Worm (Caenorhabditis elegans) whole organism, L2 larva: ENCODE measurements around the gene rbf-1.

Experiments
- R02D3.7 ChIP-seq: fragments of 150-350 bp; optimal IDR thresholded peaks from 2 replicates; lab custom pipeline; 2014; ENCODE audit warnings: missing biosample characterization, missing genetic modification characterization
- alr-1 ChIP-seq: fragments of 150-350 bp; optimal IDR thresholded peaks from 2 replicates; lab custom pipeline; 2014; ENCODE audit warnings: missing biosample characterization, missing genetic modification characterization
- aly-2 ChIP-seq: fragments of 150-350 bp; optimal IDR thresholded peaks from 2 replicates; lab custom pipeline; 2014; ENCODE audit warnings: missing biosample characterization, missing genetic modification characterization
- ama-1 ChIP-seq: fragments of 150-350 bp; optimal IDR thresholded peaks from 2 replicates; lab custom pipeline; 2018; ENCODE audit warnings: inconsistent platforms
- blmp-1 ChIP-seq: sonication (generic microtip); optimal IDR thresholded peaks from 2 replicates; lab custom pipeline; 2017; ENCODE audit warnings: missing genetic modification characterization, mild to moderate bottlenecking, missing compliant biosample characterization, antibody characterized with exemption, moderate library complexity; ENCODE audit not compliant: insufficient read depth
- ceh-82 ChIP-seq: fragments of 150-350 bp; optimal IDR thresholded peaks from 2 replicates; lab custom pipeline; 2014; ENCODE audit warnings: missing biosample characterization, missing genetic modification characterization
- elt-1 ChIP-seq: fragments of 150-350 bp; optimal IDR thresholded peaks from 2 replicates; lab custom pipeline; 2014; ENCODE audit warnings: missing biosample characterization, missing genetic modification characterization
- fos-1 ChIP-seq: fragments of 150-350 bp; optimal IDR thresholded peaks from 2 replicates; lab custom pipeline; 2014; ENCODE audit warnings: missing biosample characterization, missing genetic modification characterization
- gmeb-1 ChIP-seq: fragments of 150-350 bp; optimal IDR thresholded peaks from 2 replicates; lab custom pipeline; 2014; ENCODE audit warnings: missing biosample characterization, missing genetic modification characterization
- lin-11 ChIP-seq: fragments of 150-350 bp; sonication (generic microtip); optimal IDR thresholded peaks from 2 replicates; lab custom pipeline; 2014; ENCODE audit warnings: missing biosample characterization, missing genetic modification characterization, inconsistent platforms, mixed read lengths
- mbf-1 ChIP-seq: sonication (generic microtip); optimal IDR thresholded peaks from 2 replicates; lab custom pipeline; 2017; ENCODE audit warnings: missing biosample characterization, missing genetic modification characterization
- mdl-1 ChIP-seq, 2 experiments: fragments of 150-350 bp in 1 of 2; sonication (generic microtip) in 1 of 2; optimal IDR thresholded peaks; 2 replicates each; lab custom pipeline; 2017; ENCODE audit warnings: missing biosample characterization in 2 of 2, missing genetic modification characterization in 2 of 2
- nhr-11 ChIP-seq: fragments of 150-350 bp; optimal IDR thresholded peaks from 2 replicates; lab custom pipeline; 2014; ENCODE audit warnings: missing biosample characterization, missing genetic modification characterization
- nhr-12 ChIP-seq: fragments of 150-350 bp; optimal IDR thresholded peaks from 2 replicates; lab custom pipeline; 2014; ENCODE audit warnings: missing biosample characterization, missing genetic modification characterization
- nhr-129 ChIP-seq: fragments of 150-350 bp; optimal IDR thresholded peaks from 2 replicates; lab custom pipeline; 2014; ENCODE audit warnings: missing biosample characterization, missing genetic modification characterization
- nhr-237 ChIP-seq: fragments of 150-350 bp; optimal IDR thresholded peaks from 2 replicates; lab custom pipeline; 2014; ENCODE audit warnings: missing biosample characterization, missing genetic modification characterization
- nhr-25 ChIP-seq: fragments of 150-350 bp; sonication (generic microtip); optimal IDR thresholded peaks from 3 replicates; lab custom pipeline; 2014; ENCODE audit warnings: missing biosample characterization, missing genetic modification characterization
- peb-1 ChIP-seq: fragments of 150-350 bp; optimal IDR thresholded peaks from 2 replicates; lab custom pipeline; 2014; ENCODE audit warnings: missing biosample characterization, missing genetic modification characterization
- sma-3 ChIP-seq: sonication (generic microtip); optimal IDR thresholded peaks from 2 replicates; lab custom pipeline; 2016; ENCODE audit warnings: missing genetic modification reagents, missing genetic modification characterization, missing compliant biosample characterization
- snpc-4 ChIP-seq: fragments of 150-350 bp; optimal IDR thresholded peaks from 2 replicates; lab custom pipeline; 2014; ENCODE audit warnings: missing biosample characterization, missing genetic modification characterization
- unc-39 ChIP-seq: fragments of 150-350 bp; optimal IDR thresholded peaks from 2 replicates; lab custom pipeline; 2014; ENCODE audit warnings: missing biosample characterization, missing genetic modification characterization
- unc-55 ChIP-seq: fragments of 150-350 bp; sonication (generic microtip); optimal IDR thresholded peaks from 3 replicates; lab custom pipeline; 2014; ENCODE audit warnings: missing biosample characterization, missing genetic modification reagents, missing genetic modification characterization
- unc-62 ChIP-seq: fragments of 150-350 bp; optimal IDR thresholded peaks from 2 replicates; lab custom pipeline; 2014; ENCODE audit warnings: missing biosample characterization, missing genetic modification reagents, missing genetic modification characterization
- zag-1 ChIP-seq: fragments of 150-350 bp; optimal IDR thresholded peaks from 2 replicates; lab custom pipeline; 2014; ENCODE audit warnings: missing biosample characterization, missing genetic modification characterization
- ztf-1 ChIP-seq: fragments of 200-800 bp; sonication (Bioruptor generic); conservative IDR thresholded peaks from 2 replicates; pipeline ENCODE4 v1.3.6; 2022; ENCODE audit warnings: missing genetic modification characterization, missing compliant biosample characterization
- ztf-4 ChIP-seq: fragments of 150-350 bp; optimal IDR thresholded peaks from 2 replicates; lab custom pipeline; 2014; ENCODE audit warnings: missing biosample characterization, missing genetic modification characterization

rbf-1 gene

DNA sequence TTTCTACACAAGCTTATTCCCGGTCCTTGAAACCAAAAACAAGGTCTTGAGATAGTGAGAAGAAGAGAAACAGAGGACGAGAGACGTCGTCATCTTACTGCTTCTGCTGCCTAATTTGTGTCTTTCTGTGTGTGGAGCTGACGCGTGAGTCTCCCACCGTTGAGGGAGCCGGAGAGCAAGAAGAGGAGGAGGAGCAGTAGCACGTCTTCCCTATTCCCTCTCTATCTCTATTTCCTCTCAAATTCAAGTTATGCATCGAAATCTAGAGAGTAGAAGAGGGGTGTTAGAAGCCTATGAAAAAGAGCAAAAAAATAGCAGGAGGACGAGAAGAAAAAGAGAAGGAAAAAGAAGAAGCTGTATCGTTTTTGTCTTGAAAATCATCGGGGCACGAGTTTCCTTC lies 19.6 kb downstream of the rbf-1 start (continued):
- TF ChIP-seq R02D3.7 (tag; lab: Kevin White, UChicago) (no peak), snpc-4 (peak; percentile 25), alr-1 (tag; lab: Kevin White, UChicago) (no peak), nhr-129 (tag; lab: Kevin White, UChicago) (peak; percentile 59), nhr-25 (tag; lab: Kevin White, UChicago) (no peak), aly-2 (tag; lab: Kevin White, UChicago) (no peak), mbf-1 (tag; lab: Kevin White, UChicago) (no peak)

DNA sequence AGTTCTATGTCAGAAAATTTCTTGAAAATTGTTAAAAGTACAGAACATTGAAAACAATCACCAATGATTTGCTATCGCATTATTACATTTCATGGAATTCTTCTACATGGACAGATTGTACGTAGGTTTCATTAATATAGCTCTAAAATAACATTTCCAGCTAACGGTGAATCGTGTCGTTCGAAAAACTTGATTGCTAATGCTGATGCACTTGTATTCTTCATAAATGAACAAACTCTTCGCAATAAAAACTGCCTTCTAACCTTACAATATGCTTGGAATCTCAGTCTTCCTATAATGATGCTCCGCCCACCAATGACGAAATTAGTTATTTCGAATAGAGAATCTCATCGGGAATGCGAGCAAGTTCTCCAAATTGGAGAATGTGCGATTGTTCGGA lies 30.0 kb downstream of the rbf-1 start, which contains the start of gene F37A4.6:
Gene F37A4.6 (plus strand): TSS at position 301 of the 400 bp plus-strand sequence.
- TF ChIP-seq nhr-11 (tag; lab: Kevin White, UChicago) (no peak), blmp-1 (tag; lab: Kevin White, UChicago) (no peak), R02D3.7 (tag; lab: Kevin White, UChicago) (no peak), elt-1 (tag; lab: Kevin White, UChicago) (no peak), unc-55 (no peak), lin-11 (tag; lab: Kevin White, UChicago) (no peak), ama-1 (lab: Kevin White, UChicago) (no peak), ztf-1 (GFP tag; lab: Robert Waterston, UW) (no peak), unc-39 (no peak)

DNA sequence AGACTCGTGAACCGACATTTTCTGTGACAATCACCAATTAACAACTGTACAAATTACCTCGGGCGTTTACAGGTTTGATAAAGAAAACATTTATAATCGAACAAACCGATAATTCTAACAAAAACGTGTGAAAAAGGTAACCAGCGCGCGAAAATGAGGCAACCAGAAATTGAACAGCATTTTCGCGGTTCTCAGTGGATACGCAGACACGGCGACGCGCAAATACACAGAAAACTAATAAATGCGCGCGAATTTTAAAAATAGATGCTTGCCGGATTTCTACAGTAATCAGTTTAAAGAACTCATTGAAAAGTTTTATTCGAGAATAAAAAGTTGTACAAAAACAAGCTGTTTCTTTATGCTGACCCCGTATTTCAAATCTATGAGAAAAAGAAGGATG lies 34.4 kb downstream of the rbf-1 start, which contains the start of gene isw-1:
Gene isw-1 (minus strand): TSS at position 118 of the 400 bp plus-strand sequence.
- peak; percentile 15 for TF ChIP-seq lin-11 (tag; lab: Kevin White, UChicago)
- peak; percentile 21 for TF ChIP-seq fos-1 (tag; lab: Kevin White, UChicago)
- peak; percentile 70 for TF ChIP-seq unc-55
- TF ChIP-seq nhr-129 (tag; lab: Kevin White, UChicago), result peak; percentile 61
- TF ChIP-seq R02D3.7 (tag; lab: Kevin White, UChicago), result no peak
- peak; percentile 8 for TF ChIP-seq sma-3 (GFP tag; lab: Kevin White, UChicago)
- TF ChIP-seq gmeb-1 (tag; lab: Kevin White, UChicago), result peak; percentile 90
- TF ChIP-seq ceh-82 (tag; lab: Kevin White, UChicago), result no peak
- TF ChIP-seq, all 48 proteins: peak for 6

DNA sequence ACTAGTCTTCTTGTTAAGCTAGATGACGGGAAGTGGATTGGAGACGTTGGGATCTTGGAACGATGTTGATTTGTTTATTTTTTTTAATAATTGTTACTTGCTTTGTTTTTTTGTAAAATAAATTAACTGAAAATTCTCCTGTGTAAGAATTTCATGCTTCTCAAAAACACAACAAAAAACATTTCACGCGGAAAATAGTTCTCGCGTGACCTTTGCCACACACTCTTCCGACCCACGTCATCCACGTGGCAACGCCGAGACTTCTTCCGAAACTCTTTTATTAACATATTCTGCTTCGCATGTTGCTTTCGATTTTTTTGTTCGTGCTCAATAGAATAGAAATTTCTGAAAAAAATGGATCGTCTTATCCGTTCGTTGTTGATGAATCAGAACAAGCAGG lies 36.0 kb downstream of the rbf-1 start, which contains the start of gene F37A4.5:
Gene F37A4.5 (plus strand): TSS at position 301 of the 400 bp plus-strand sequence.
- TF ChIP-seq nhr-12 (tag; lab: Kevin White, UChicago) (no peak), fos-1 (tag; lab: Kevin White, UChicago) (no peak), alr-1 (tag; lab: Kevin White, UChicago) (no peak)

DNA sequence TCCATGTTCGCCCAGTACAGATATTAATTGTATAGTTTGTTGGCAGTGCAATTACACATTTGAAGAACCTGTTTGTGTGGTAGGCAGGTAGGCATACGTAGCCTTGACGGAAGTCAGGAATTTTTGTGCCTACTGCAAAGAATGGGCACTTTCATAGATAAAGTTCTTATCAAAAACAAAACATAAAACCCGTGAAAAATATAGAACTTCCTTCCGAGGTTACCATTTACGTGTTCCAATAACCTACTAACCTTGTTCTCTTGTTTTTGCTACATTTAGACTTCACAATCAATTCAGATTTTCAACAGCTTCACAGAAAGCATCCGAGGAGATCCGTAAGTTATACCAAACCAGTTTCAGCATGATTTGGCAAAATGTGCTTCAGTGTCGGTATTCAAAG lies 37.7 kb downstream of the rbf-1 start, which contains the start of gene F37A4.4:
Gene F37A4.4 (plus strand): TSS at position 301 of the 400 bp plus-strand sequence.
- TF ChIP-seq unc-55 (no peak), blmp-1 (tag; lab: Kevin White, UChicago) (no peak), peb-1 (tag; lab: Kevin White, UChicago) (no peak), nhr-11 (tag; lab: Kevin White, UChicago) (no peak), R02D3.7 (tag; lab: Kevin White, UChicago) (no peak), mbf-1 (tag; lab: Kevin White, UChicago) (no peak), unc-62 (GFP tag; lab: Kevin White, UChicago) (no peak), unc-39 (no peak), ztf-4 (tag; lab: Kevin White, UChicago) (no peak), zag-1 (no peak), nhr-237 (tag; lab: Kevin White, UChicago) (no peak)

DNA sequence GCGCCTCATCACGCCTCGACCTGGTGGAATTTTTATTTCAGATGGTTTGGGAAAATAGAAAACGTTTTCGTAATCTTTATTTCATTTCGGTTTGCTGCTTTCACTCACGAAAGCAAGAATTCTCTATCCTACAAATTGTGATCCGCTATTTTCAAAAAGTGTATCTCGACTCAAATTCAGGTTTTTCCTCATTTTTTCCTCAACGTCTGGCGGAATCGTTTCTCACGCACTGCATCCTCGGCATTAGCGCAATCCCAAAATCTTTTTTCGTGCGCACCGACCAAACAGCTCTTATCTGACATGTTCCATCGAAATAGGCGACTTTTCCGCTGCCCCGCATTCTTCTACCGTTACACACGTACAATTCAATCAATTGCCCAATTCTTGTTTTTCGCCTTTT lies 42.7 kb downstream of the rbf-1 start, which contains the start of gene F37A4.3:
Gene F37A4.3 (plus strand): TSS at position 301 of the 400 bp plus-strand sequence.
- TF ChIP-seq lin-11 (tag; lab: Kevin White, UChicago), result no peak

DNA sequence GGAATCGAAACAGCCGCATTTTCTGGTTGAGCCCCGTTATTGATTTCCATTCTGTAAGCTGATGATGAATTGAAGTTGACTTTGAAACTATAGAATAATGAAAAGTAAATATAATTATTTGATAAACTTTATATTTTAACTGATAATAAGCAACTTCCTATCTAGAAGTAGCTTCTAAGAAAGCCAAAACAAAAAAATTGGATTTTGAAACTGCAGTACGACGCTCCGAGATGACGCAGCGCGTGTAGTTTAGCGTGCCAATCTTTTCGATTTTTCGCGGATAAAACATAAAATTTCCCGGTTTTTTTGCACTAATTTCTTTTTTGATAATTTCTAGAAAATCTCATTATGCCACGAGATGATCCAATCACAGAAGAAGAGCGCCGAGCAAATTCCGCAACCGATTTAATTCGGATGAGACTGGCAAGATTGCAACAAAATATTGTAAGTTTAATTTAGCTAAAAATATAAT lies 46.7 kb downstream of the rbf-1 start, which contains the start of the genes bath-41 and F37A4.2:
Gene bath-41 (minus strand): TSS at position 51 of the 472 bp plus-strand sequence.
Gene F37A4.2 (plus strand): TSS at position 247 of the 472 bp plus-strand sequence.
- TF ChIP-seq mdl-1 (tag; optimal IDR thresholded peaks at IDR 0.05; lab: Kevin White, UChicago) (no peak), gmeb-1 (tag; lab: Kevin White, UChicago) (peak; percentile 29)
